Fruit fly (Drosophila melanogaster) whole organism, embryonic: ENCODE measurements around the gene CG7906.

Experiments
- Atf3 ChIP-seq: fragments of 200-800 bp; sonication (Bioruptor generic); optimal IDR thresholded peaks from 3 replicates; lab custom pipeline; 2016; ENCODE audit warnings: missing biosample characterization, missing genetic modification characterization
- CG10431 ChIP-seq: fragments of 200-800 bp; sonication (Bioruptor generic); optimal IDR thresholded peaks from 3 replicates; lab custom pipeline; 2018; ENCODE audit warnings: missing biosample characterization, mild to moderate bottlenecking, missing genetic modification characterization
- CG10462 ChIP-seq: fragments of 200-800 bp; sonication (Bioruptor generic); optimal IDR thresholded peaks from 2 replicates; lab custom pipeline; 2016; ENCODE audit warnings: missing biosample characterization, missing genetic modification characterization
- CG10654 ChIP-seq: fragments of 200-800 bp; sonication (Bioruptor generic); optimal IDR thresholded peaks from 2 replicates; lab custom pipeline; 2016; ENCODE audit warnings: missing biosample characterization, missing genetic modification characterization
- CG11456 ChIP-seq: fragments of 200-800 bp; sonication (Bioruptor generic); IDR thresholded peaks from 3 replicates; pipeline ENCODE4 v1.3.6; 2022; ENCODE audit warnings: missing biosample characterization, missing genetic modification characterization
- CG12236 ChIP-seq: fragments of 200-800 bp; sonication (Bioruptor generic); optimal IDR thresholded peaks from 2 replicates; lab custom pipeline; 2016; ENCODE audit warnings: missing biosample characterization, missing genetic modification characterization
- CG14667 ChIP-seq: fragments of 200-800 bp; sonication (Bioruptor generic); IDR thresholded peaks from 2 replicates; pipeline ENCODE4 v1.3.6; 2022; ENCODE audit warnings: missing biosample characterization, missing genetic modification characterization
- CG17385 ChIP-seq: fragments of 200-800 bp; sonication (Bioruptor generic); optimal IDR thresholded peaks from 3 replicates; lab custom pipeline; 2018; ENCODE audit warnings: missing biosample characterization, mild to moderate bottlenecking, missing genetic modification characterization
- CG2120 ChIP-seq: fragments of 200-800 bp; sonication (Bioruptor generic); optimal IDR thresholded peaks from 3 replicates; lab custom pipeline; 2016; ENCODE audit warnings: missing biosample characterization, missing genetic modification characterization
- CG2199 ChIP-seq: fragments of 200-800 bp; sonication (Bioruptor generic); IDR thresholded peaks from 3 replicates; pipeline ENCODE4 v1.3.6; 2022; ENCODE audit warnings: missing biosample characterization, missing genetic modification characterization
- CG34224 ChIP-seq: fragments of 200-800 bp; sonication (Bioruptor generic); IDR thresholded peaks from 3 replicates; pipeline ENCODE4 v1.3.6; 2022; ENCODE audit warnings: missing biosample characterization, missing genetic modification characterization; ENCODE audit not compliant: partially characterized antibody
- CG6175 ChIP-seq: fragments of 200-800 bp; sonication (Bioruptor generic); IDR thresholded peaks from 3 replicates; pipeline ENCODE4 v1.3.6; 2022; ENCODE audit warnings: missing biosample characterization, missing genetic modification characterization
- CG6254 ChIP-seq: fragments of 200-800 bp; sonication (Bioruptor generic); optimal IDR thresholded peaks from 3 replicates; lab custom pipeline; 2017; ENCODE audit warnings: mild to moderate bottlenecking, missing biosample characterization, missing genetic modification reagents, missing genetic modification characterization
- CG6272 ChIP-seq: fragments of 200-800 bp; sonication (Bioruptor generic); IDR thresholded peaks from 2 replicates; pipeline ENCODE4 v1.3.6; 2022; ENCODE audit warnings: missing biosample characterization, missing genetic modification characterization
- CG6689 ChIP-seq: fragments of 200-800 bp; sonication (Bioruptor generic); IDR thresholded peaks from 2 replicates; pipeline ENCODE4 v1.3.6; 2022; ENCODE audit warnings: missing biosample characterization, missing genetic modification characterization
- CG7372 ChIP-seq: fragments of 200-800 bp; sonication (Bioruptor generic); IDR thresholded peaks from 2 replicates; pipeline ENCODE4 v1.3.6; 2022; ENCODE audit warnings: missing biosample characterization, missing genetic modification characterization
- CG7556 ChIP-seq: fragments of 200-800 bp; sonication (Bioruptor generic); optimal IDR thresholded peaks from 2 replicates; lab custom pipeline; 2017; ENCODE audit warnings: missing biosample characterization, mild to moderate bottlenecking, missing genetic modification characterization
- CG8281 ChIP-seq: fragments of 200-800 bp; sonication (Bioruptor generic); optimal IDR thresholded peaks from 2 replicates; lab custom pipeline; 2018; ENCODE audit warnings: missing biosample characterization, mild to moderate bottlenecking, missing genetic modification characterization, moderate library complexity
- CG8478 ChIP-seq: fragments of >200 bp; optimal IDR thresholded peaks from 2 replicates; lab custom pipeline; 2018
- Chrac-16 ChIP-seq: fragments of 200-800 bp; sonication (Bioruptor generic); optimal IDR thresholded peaks from 3 replicates; lab custom pipeline; 2016; ENCODE audit warnings: missing biosample characterization, missing genetic modification characterization
- D19A ChIP-seq: fragments of 200-800 bp; optimal IDR thresholded peaks from 3 replicates; lab custom pipeline; 2019; ENCODE audit warnings: missing biosample characterization, mild to moderate bottlenecking, missing genetic modification characterization, moderate library complexity
- Dfd ChIP-seq, 2 experiments: fragments of >200 bp; optimal IDR thresholded peaks; 2 replicates each; lab custom pipeline; 2017; ENCODE audit warnings: missing biosample characterization in 2 of 2, missing genetic modification characterization in 2 of 2
- Ets65A ChIP-seq: fragments of 200-800 bp; sonication (Bioruptor generic); peaks from one replicate; lab custom pipeline; 2016; ENCODE audit warnings: missing biosample characterization, missing genetic modification characterization
- Fer1 ChIP-seq: fragments of 200-800 bp; sonication (Bioruptor generic); optimal IDR thresholded peaks from 2 replicates; lab custom pipeline; 2017; ENCODE audit warnings: missing biosample characterization, mild to moderate bottlenecking, missing genetic modification characterization
- GATAe ChIP-seq: fragments of 200-800 bp; sonication (Bioruptor generic); conservative IDR thresholded peaks from 2 replicates; pipeline ENCODE4 v1.3.6; 2022; ENCODE audit warnings: missing biosample characterization, missing genetic modification characterization
- Gsc ChIP-seq: fragments of 200-800 bp; sonication (Bioruptor generic); IDR thresholded peaks from 2 replicates; pipeline ENCODE4 v1.3.6; 2022; ENCODE audit warnings: missing biosample characterization, missing genetic modification characterization
- Hmx ChIP-seq: fragments of 200-800 bp; sonication (Bioruptor generic); optimal IDR thresholded peaks from 2 replicates; lab custom pipeline; 2016; ENCODE audit warnings: missing biosample characterization, missing genetic modification characterization
- Lim3 ChIP-seq: fragments of 200-800 bp; sonication (Bioruptor generic); IDR thresholded peaks from 2 replicates; pipeline ENCODE4 v1.3.6; 2022; ENCODE audit warnings: missing biosample characterization, missing genetic modification characterization
- Med ChIP-seq: fragments of 200-800 bp; sonication (Bioruptor generic); peaks from one replicate; lab custom pipeline; 2016; ENCODE audit warnings: missing biosample characterization, missing genetic modification characterization, mild to moderate bottlenecking, inconsistent platforms, moderate library complexity
- Mrtf ChIP-seq: fragments of 200-800 bp; sonication (Bioruptor generic); IDR thresholded peaks from 3 replicates; pipeline ENCODE4 v1.3.6; 2022; ENCODE audit warnings: missing biosample characterization, missing genetic modification characterization
- NFAT ChIP-seq: fragments of 200-800 bp; sonication (Bioruptor generic); IDR thresholded peaks from 2 replicates; pipeline ENCODE4 v1.3.6; 2022; ENCODE audit warnings: missing biosample characterization, missing genetic modification characterization
- Oli ChIP-seq: fragments of 200-800 bp; sonication (Bioruptor generic); optimal IDR thresholded peaks from 2 replicates; lab custom pipeline; 2018; ENCODE audit warnings: missing biosample characterization, mild to moderate bottlenecking, missing genetic modification characterization, moderate library complexity
- Vsx1 ChIP-seq: fragments of 200-800 bp; sonication (Bioruptor generic); optimal IDR thresholded peaks from 2 replicates; lab custom pipeline; 2017; ENCODE audit warnings: missing biosample characterization, mild to moderate bottlenecking, missing genetic modification characterization, missing genetic modification reagents
- az2 ChIP-seq: fragments of 200-800 bp; sonication (Bioruptor generic); optimal IDR thresholded peaks from 3 replicates; lab custom pipeline; 2016; ENCODE audit warnings: missing biosample characterization, missing genetic modification characterization
- bab2 ChIP-seq: fragments of 200-800 bp; sonication (Bioruptor generic); optimal IDR thresholded peaks from 2 replicates; lab custom pipeline; 2016; ENCODE audit warnings: missing biosample characterization, missing genetic modification characterization
- chinmo ChIP-seq: fragments of 200-800 bp; sonication (Bioruptor generic); IDR thresholded peaks from 4 replicates; pipeline ENCODE4 v1.3.6; 2022; ENCODE audit warnings: missing biosample characterization, missing genetic modification characterization; ENCODE audit not compliant: partially characterized antibody
- ci ChIP-seq: fragments of 200-800 bp; sonication (Bioruptor generic); IDR thresholded peaks from 3 replicates; pipeline ENCODE4 v1.3.6; 2022; ENCODE audit warnings: missing biosample characterization, missing genetic modification characterization
- gce ChIP-seq: fragments of 200-800 bp; sonication (Bioruptor generic); IDR thresholded peaks from 3 replicates; pipeline ENCODE4 v1.3.6; 2022; ENCODE audit warnings: missing biosample characterization, missing genetic modification characterization
- grau ChIP-seq: fragments of 200-800 bp; optimal IDR thresholded peaks from 3 replicates; lab custom pipeline; 2019; ENCODE audit warnings: missing biosample characterization, mild to moderate bottlenecking, missing genetic modification characterization, moderate library complexity
- jing ChIP-seq: fragments of 200-800 bp; sonication (Bioruptor generic); optimal IDR thresholded peaks from 2 replicates; lab custom pipeline; 2018; ENCODE audit warnings: missing biosample characterization, mild to moderate bottlenecking, missing genetic modification characterization
- kay ChIP-seq: fragments of 200-800 bp; sonication (Bioruptor generic); optimal IDR thresholded peaks from 2 replicates; lab custom pipeline; 2016; ENCODE audit warnings: missing biosample characterization, missing genetic modification characterization
- lab ChIP-seq: fragments of 200-800 bp; sonication (Bioruptor generic); optimal IDR thresholded peaks from 3 replicates; lab custom pipeline; 2017; ENCODE audit warnings: missing biosample characterization, missing genetic modification characterization, mild to moderate bottlenecking, moderate library complexity, missing genetic modification reagents
- nerfin-2 ChIP-seq: fragments of 200-800 bp; sonication (Bioruptor generic); IDR thresholded peaks from 2 replicates; pipeline ENCODE4 v1.3.6; 2022; ENCODE audit warnings: missing biosample characterization, missing genetic modification characterization; ENCODE audit not compliant: partially characterized antibody
- oc ChIP-seq: fragments of 200-800 bp; sonication (Bioruptor generic); optimal IDR thresholded peaks from 2 replicates; lab custom pipeline; 2018; ENCODE audit warnings: missing biosample characterization, mild to moderate bottlenecking, missing genetic modification characterization, moderate library complexity
- pita ChIP-seq: fragments of 200-800 bp; sonication (Bioruptor generic); optimal IDR thresholded peaks from 2 replicates; lab custom pipeline; 2017; ENCODE audit warnings: missing biosample characterization, mild to moderate bottlenecking, missing genetic modification characterization
- slbo ChIP-seq: fragments of 200-800 bp; sonication (Bioruptor generic); IDR thresholded peaks from 2 replicates; pipeline ENCODE4 v1.3.6; 2022; ENCODE audit warnings: missing biosample characterization, missing genetic modification characterization
- toy ChIP-seq: fragments of 200-800 bp; sonication (Bioruptor generic); IDR thresholded peaks from 2 replicates; pipeline ENCODE4 v1.3.6; 2022; ENCODE audit warnings: missing biosample characterization, missing genetic modification characterization
- trh ChIP-seq: fragments of 200-800 bp; sonication (Bioruptor generic); optimal IDR thresholded peaks from 2 replicates; lab custom pipeline; 2016; ENCODE audit warnings: missing biosample characterization, missing genetic modification characterization
- vnd ChIP-seq: fragments of 200-800 bp; sonication (Bioruptor generic); IDR thresholded peaks from 3 replicates; pipeline ENCODE4 v1.3.6; 2022; ENCODE audit warnings: missing biosample characterization, missing genetic modification characterization; ENCODE audit not compliant: partially characterized antibody
- zf30C ChIP-seq: fragments of 200-800 bp; sonication (Bioruptor generic); optimal IDR thresholded peaks from 3 replicates; lab custom pipeline; 2018; ENCODE audit warnings: missing biosample characterization, mild to moderate bottlenecking, missing genetic modification characterization

The CG7906 gene

dm6 chr3L:14274088-14275058 is 37.9 kb downstream of the CG7906 start, which contains the start of gene fz (continued):
- TF ChIP-seq trh (no peak), Gsc (GFP tag; lab: Robert Waterston, UW) (no peak), CG2120 (GFP tag; lab: Kevin White, UChicago) (no peak), lab (GFP tag; lab: Kevin White, UChicago) (peak; percentile 53), CG12236 (GFP tag; lab: Kevin White, UChicago) (no peak), pita (no peak), toy (GFP tag; lab: Robert Waterston, UW) (no peak), Fer1 (GFP tag; lab: Kevin White, UChicago) (no peak), Oli (tag; lab: Kevin White, UChicago) (no peak), jing (GFP tag; lab: Kevin White, UChicago) (no peak), CG7556 (peak; percentile 10), Mrtf (GFP tag; lab: Robert Waterston, UW) (no peak), Chrac-16 (no peak), gce (GFP tag; lab: Robert Waterston, UW) (no peak), CG6689 (GFP tag; lab: Robert Waterston, UW) (peak; percentile 41; the same call in 1 of the 2 replicates), ci (peak; percentile 66; the same call in 2 of the 3 replicates), Ets65A (GFP tag; lab: Kevin White, UChicago) (no peak), CG10431 (GFP tag; lab: Kevin White, UChicago) (no peak), CG7372 (no peak), CG11456 (GFP tag; lab: Robert Waterston, UW) (no peak), CG8478 (lab: Kevin White, UChicago) (peak; percentile 82), oc (tag; lab: Kevin White, UChicago) (peak; percentile 6), Med (GFP tag; lab: Kevin White, UChicago) (peak; percentile 87), Lim3 (no peak), CG8281 (tag; lab: Kevin White, UChicago) (peak; percentile 30), GATAe (no peak), vnd (GFP tag; lab: Robert Waterston, UW) (no peak), NFAT (no peak; the same call in 1 of the 2 replicates), zf30C (GFP tag; lab: Kevin White, UChicago) (no peak), CG6254 (GFP tag; lab: Kevin White, UChicago) (peak; percentile 54), Vsx1 (GFP tag; lab: Kevin White, UChicago) (no peak), D19A (tag; lab: Kevin White, UChicago) (no peak), CG6175 (GFP tag; lab: Robert Waterston, UW) (no peak), Hmx (GFP tag; lab: Kevin White, UChicago) (no peak), CG6272 (GFP tag; lab: Robert Waterston, UW) (no peak), kay (GFP tag; lab: Kevin White, UChicago) (no peak), CG14667 (no peak), CG10462 (no peak), bab2 (GFP tag; lab: Kevin White, UChicago) (no peak), nerfin-2 (GFP tag; lab: Robert Waterston, UW) (peak; percentile 13; the same call in 1 of the 2 replicates), grau (tag; lab: Kevin White, UChicago) (no peak), CG34224 (GFP tag; lab: Robert Waterston, UW) (peak; percentile 81), Dfd (GFP tag; optimal IDR thresholded peaks at IDR 0.05; lab: Kevin White, UChicago) (no peak), CG17385 (GFP tag; lab: Kevin White, UChicago) (peak; percentile 24), Atf3 (GFP tag; lab: Kevin White, UChicago) (no peak), az2 (GFP tag; lab: Kevin White, UChicago) (no peak), CG2199 (0 out of 3 replicates have a peak, but pooled peaks have one; percentile 45), chinmo (GFP tag; lab: Robert Waterston, UW) (peak; percentile 85; the same call in 2 of the 4 replicates), CG10654 (GFP tag; lab: Kevin White, UChicago) (no peak), slbo (no peak)
